Worm (Caenorhabditis elegans) whole organism, late embryonic: ENCODE data around the gene str-77.

Source experiments
- ceh-34 ChIP-seq: sonication (generic microtip); optimal IDR thresholded peaks from 2 replicates; lab custom pipeline; 2016; ENCODE audit warnings: mild to moderate bottlenecking, missing genetic modification characterization, missing compliant biosample characterization
- fax-1 ChIP-seq: sonication (generic microtip); optimal IDR thresholded peaks from 2 replicates; lab custom pipeline; 2016; ENCODE audit warnings: missing genotype, missing genetic modification characterization, missing compliant biosample characterization
- pha-4 ChIP-seq: fragments of 150-350 bp; optimal IDR thresholded peaks from 2 replicates; lab custom pipeline; 2018; ENCODE audit warnings: missing biosample characterization, missing genetic modification reagents, missing genetic modification characterization

DNA sequence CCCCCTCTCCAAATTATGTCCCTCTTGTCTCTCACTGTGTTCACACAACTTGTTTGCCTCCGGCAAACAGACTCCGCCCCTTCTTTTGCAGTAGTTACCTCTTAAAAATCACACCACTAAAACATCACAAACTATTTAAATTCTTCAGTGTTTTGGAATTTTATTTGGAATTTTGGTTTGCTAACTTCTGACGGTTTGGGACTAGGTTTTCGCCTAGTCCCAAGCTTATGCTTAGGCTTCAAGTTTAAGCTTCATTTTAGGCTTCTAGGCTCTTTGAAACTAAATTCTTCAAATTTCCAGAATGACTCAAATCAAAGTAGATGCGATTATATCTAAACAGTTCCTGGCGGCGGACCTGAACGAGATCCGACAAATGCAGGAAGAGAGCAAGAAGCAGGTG, 6.0 kb downstream of the str-77 start, which contains the start of gene fat-5:
- TF ChIP-seq ceh-34 (tag; lab: Kevin White, UChicago) (no peak), fax-1 (tag; lab: Kevin White, UChicago) (no peak), pha-4 (tag; lab: Kevin White, UChicago) (no peak)
